Fruit fly (Drosophila melanogaster): ENCODE data around the gene Elo68beta.

Gene Elo68beta

DNA sequence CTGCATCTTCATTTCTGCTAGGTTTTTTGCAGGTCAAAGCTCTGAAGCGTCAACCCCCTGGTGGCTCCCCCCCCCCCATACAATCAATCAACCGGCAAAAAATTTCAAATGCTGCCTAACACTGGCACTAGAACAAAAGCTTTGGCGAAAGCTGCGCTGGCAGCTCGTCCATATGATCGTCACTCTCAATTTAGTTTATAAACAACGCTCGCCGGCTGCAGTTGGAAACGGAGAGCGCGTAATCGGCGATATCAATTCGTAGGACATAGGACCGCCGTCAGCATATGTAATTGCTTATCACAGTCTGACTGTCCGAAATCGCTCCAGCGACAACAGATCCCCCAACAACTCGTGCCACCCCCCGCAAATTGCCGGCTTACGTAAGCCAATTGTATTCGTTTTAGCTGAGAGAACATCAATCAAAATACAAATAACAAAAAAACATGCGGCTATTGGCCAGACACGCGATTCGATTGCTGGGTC is 31.1 kb downstream of the Elo68beta start, which contains the start of gene Mocs1 (continued):
- no peak for TF ChIP-seq CG8281 (tag; optimal IDR thresholded peaks at IDR 0.05)
- no peak for TF ChIP-seq sna (GFP tag; IDR thresholded peaks at IDR 0.05; ENCODE audit: partially characterized antibody)
- peak; percentile 5 for TF ChIP-seq CG13296 (GFP tag; optimal IDR thresholded peaks at IDR 0.05)
- no peak for TF ChIP-seq Doc2 (GFP tag; IDR thresholded peaks at IDR 0.05)
- TF ChIP-seq ham (GFP tag; IDR thresholded peaks at IDR 0.05), result no peak
- no peak for TF ChIP-seq Side (GFP tag; optimal IDR thresholded peaks at IDR 0.05)
- TF ChIP-seq fu2 (GFP tag; optimal IDR thresholded peaks at IDR 0.05), result no peak
- TF ChIP-seq cg (GFP tag; optimal IDR thresholded peaks at IDR 0.05), result no peak
- TF ChIP-seq maf-S (GFP tag; optimal IDR thresholded peaks at IDR 0.05), result no peak
- TF ChIP-seq HHEX (GFP tag; optimal IDR thresholded peaks at IDR 0.05), result peak; percentile 6
- no peak for TF ChIP-seq CG12236 (GFP tag; optimal IDR thresholded peaks at IDR 0.05)
- TF ChIP-seq CG6175 (GFP tag; IDR thresholded peaks at IDR 0.05), result 0 out of 3 replicates have a peak, but pooled peaks have one; percentile 39
- no peak for TF ChIP-seq CG12391 (tag; optimal IDR thresholded peaks at IDR 0.05)
- TF ChIP-seq bab2 (GFP tag; optimal IDR thresholded peaks at IDR 0.05), result no peak
- TF ChIP-seq H2.0 (GFP tag; IDR thresholded peaks at IDR 0.05), result no peak
- TF ChIP-seq CG2875 (GFP tag; optimal IDR thresholded peaks at IDR 0.05), result no peak
- TF ChIP-seq sd (tag; optimal IDR thresholded peaks at IDR 0.05), result no peak
- peak; percentile 99 for TF ChIP-seq sug (tag; optimal IDR thresholded peaks at IDR 0.05)
- no peak for TF ChIP-seq CG3163 (GFP tag; optimal IDR thresholded peaks at IDR 0.05)
- no peak for TF ChIP-seq CG8944 (GFP tag; optimal IDR thresholded peaks at IDR 0.05)
- TF ChIP-seq gt (GFP tag; IDR thresholded peaks at IDR 0.05), result no peak
- no peak for TF ChIP-seq CG18262 (tag; optimal IDR thresholded peaks at IDR 0.05)
- no peak for TF ChIP-seq CG17912 (GFP tag; optimal IDR thresholded peaks at IDR 0.05)
- peak; percentile 60; the same call in 1 of the 2 replicates for TF ChIP-seq rib (GFP tag; IDR thresholded peaks at IDR 0.05)
- TF ChIP-seq CG11695 (GFP tag; IDR thresholded peaks at IDR 0.05), result no peak
- TF ChIP-seq stc (GFP tag; IDR thresholded peaks at IDR 0.05), result no peak
- no peak for TF ChIP-seq CG10959 (GFP tag; IDR thresholded peaks at IDR 0.05)
- TF ChIP-seq stwl (tag; optimal IDR thresholded peaks at IDR 0.05), result no peak
- TF ChIP-seq Sry-δ (GFP tag; optimal IDR thresholded peaks at IDR 0.05), result no peak
- TF ChIP-seq CG32772 (GFP tag; IDR thresholded peaks at IDR 0.05), result no peak
- TF ChIP-seq CG12769 (tag; optimal IDR thresholded peaks at IDR 0.05), result peak; percentile 38
- TF ChIP-seq cwo (GFP tag; optimal IDR thresholded peaks at IDR 0.05), result peak; percentile 40
- peak; percentile 77; the same call in 1 of the 3 replicates for TF ChIP-seq CG34422 (GFP tag; IDR thresholded peaks at IDR 0.05)
- no peak for TF ChIP-seq CG10462 (GFP tag; optimal IDR thresholded peaks at IDR 0.05)
- TF ChIP-seq bcd (GFP tag; optimal IDR thresholded peaks at IDR 0.05), result no peak
- TF ChIP-seq amos (GFP tag; IDR thresholded peaks at IDR 0.05; ENCODE audit: partially characterized antibody), result peak; percentile 37; the same call in 1 of the 2 replicates
- no peak for TF ChIP-seq CG12071 (GFP tag; optimal IDR thresholded peaks at IDR 0.05)
- no peak for TF ChIP-seq D19A (tag; optimal IDR thresholded peaks at IDR 0.05)
- TF ChIP-seq CG9727 (GFP tag; optimal IDR thresholded peaks at IDR 0.05), result no peak
- TF ChIP-seq CG2129 (GFP tag; IDR thresholded peaks at IDR 0.05; ENCODE audit: partially characterized antibody), result no peak
- TF ChIP-seq nom (GFP tag; optimal IDR thresholded peaks at IDR 0.05), result no peak
- TF ChIP-seq Antp (GFP tag; optimal IDR thresholded peaks at IDR 0.05), result no peak
- no peak for TF ChIP-seq phol (tag; optimal IDR thresholded peaks at IDR 0.05)
- TF ChIP-seq ranshi (GFP tag; IDR thresholded peaks at IDR 0.05), result peak; percentile 19; the same call in 1 of the 2 replicates
- no peak for TF ChIP-seq CG13424 (tag; optimal IDR thresholded peaks at IDR 0.05)
- TF ChIP-seq eve (GFP tag; optimal IDR thresholded peaks at IDR 0.05), result no peak
- TF ChIP-seq CG4328 (GFP tag; optimal IDR thresholded peaks at IDR 0.05), result no peak
- TF ChIP-seq CG1024 (GFP tag; IDR thresholded peaks at IDR 0.05), result no peak
- TF ChIP-seq NfI (GFP tag; optimal IDR thresholded peaks at IDR 0.05), result no peak
- no peak for TF ChIP-seq luna (GFP tag; optimal IDR thresholded peaks at IDR 0.05)
- TF ChIP-seq tap (tag; optimal IDR thresholded peaks at IDR 0.05), result no peak
